Worm (Caenorhabditis elegans) whole organism, L4 larva: ENCODE measurements around the gene B0524.2.
A peak's percentile ranks its signal among the peaks of the same experiment; 100 is the strongest.

Experiments used
- F44E2.7 ChIP-seq: fragments of 200-800 bp; sonication (Bioruptor generic); IDR thresholded peaks from 2 replicates; pipeline ENCODE4 v2.1.2; 2022; ENCODE audit warnings: missing genetic modification characterization, missing compliant biosample characterization
- dmd-6 ChIP-seq: fragments of 200-800 bp; sonication (Bioruptor generic); IDR thresholded peaks from 2 replicates; pipeline ENCODE4 v1.3.6; 2022; ENCODE audit warnings: missing genetic modification reagents, missing genetic modification characterization, missing compliant biosample characterization
- hmg-1.1 ChIP-seq: fragments of 200-800 bp; sonication (Bioruptor generic); IDR thresholded peaks from 2 replicates; pipeline ENCODE4 v1.3.6; 2022; ENCODE audit warnings: missing genetic modification reagents, missing genetic modification characterization, missing compliant biosample characterization
- lin-13 ChIP-seq: fragments of 150-350 bp; optimal IDR thresholded peaks from 2 replicates; lab custom pipeline; 2014; ENCODE audit warnings: missing biosample characterization, missing genetic modification reagents, missing genetic modification characterization
- lin-38 ChIP-seq: fragments of 200-800 bp; sonication (Bioruptor generic); IDR thresholded peaks from 2 replicates; pipeline ENCODE4 v1.3.6; 2022; ENCODE audit warnings: missing genetic modification reagents, missing genetic modification characterization, missing compliant biosample characterization
- madf-9 ChIP-seq: fragments of 200-800 bp; sonication (Bioruptor generic); conservative IDR thresholded peaks from 2 replicates; pipeline ENCODE4 v1.3.6; 2022; ENCODE audit warnings: missing genetic modification reagents, missing genetic modification characterization, missing compliant biosample characterization
- nhr-28 ChIP-seq: fragments of 150-350 bp; optimal IDR thresholded peaks from 2 replicates; lab custom pipeline; 2014; ENCODE audit warnings: missing biosample characterization, missing genetic modification characterization
- set-16 ChIP-seq: fragments of 200-800 bp; sonication (Bioruptor generic); IDR thresholded peaks from 2 replicates; pipeline ENCODE4 v1.3.6; 2022; ENCODE audit warnings: missing genetic modification reagents, missing genetic modification characterization, missing compliant biosample characterization
- unc-62 ChIP-seq, 3 experiments: fragments of 150-350 bp in 1 of 3; sonication (generic microtip); optimal IDR thresholded peaks in 2 of 3; peaks in 1 of 3; 1 replicate in 1 of 3; 2 replicates in 2 of 3; lab custom pipeline; 2014 to 2017; ENCODE audit warnings: missing biosample characterization in 3 of 3, missing genetic modification characterization in 3 of 3, missing genetic modification reagents in 3 of 3, missing genotype in 1 of 3

B0524.2 gene

DNA sequence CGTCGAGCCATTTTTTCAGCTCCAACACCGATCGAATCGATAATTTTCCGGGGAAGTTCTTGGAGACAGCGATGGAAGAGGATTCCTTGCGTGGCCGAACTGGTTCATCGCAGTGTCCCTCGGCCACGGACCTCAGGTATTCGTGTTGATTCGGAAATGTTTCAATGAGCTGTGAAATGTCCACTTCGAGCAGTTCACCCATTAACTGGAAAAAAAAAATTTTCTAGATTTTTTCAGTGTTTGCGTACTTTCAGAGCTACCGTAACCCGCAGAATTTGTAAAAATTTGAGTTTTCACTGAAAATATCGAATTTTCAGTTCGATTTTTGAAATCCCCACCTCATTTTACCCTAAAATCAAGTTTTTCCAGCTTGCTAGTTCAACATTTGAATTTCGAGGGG, 54.0 kb downstream of the B0524.2 start:
- TF ChIP-seq dmd-6 (GFP tag; lab: Robert Waterston, UW) (no peak), set-16 (GFP tag; lab: Robert Waterston, UW) (peak; percentile 17; the same call in 1 of the 2 replicates)

- TF ChIP-seq madf-9 (GFP tag; lab: Robert Waterston, UW) (no peak), hmg-1.1 (GFP tag; lab: Robert Waterston, UW) (no peak), lin-38 (GFP tag; lab: Robert Waterston, UW) (0 out of 2 replicates have a peak, but pooled peaks have one; percentile 9), unc-62 (GFP tag; optimal IDR thresholded peaks at IDR 0.05 in 1 of 2; lab: Kevin White, UChicago) (peak in 1 of 2 experiments; percentile 10), unc-62 (tag; optimal IDR thresholded peaks at IDR 0.05; lab: Kevin White, UChicago) (no peak), lin-13 (no peak), F44E2.7 (GFP tag; lab: Robert Waterston, UW) (no peak), nhr-28 (no peak)
These were observed 55.5 kb downstream of the B0524.2 start for ce11 chrIII:1949362-1949761.
